Fruit fly (Drosophila melanogaster) whole organism, embryonic: Measurements from ENCODE around the gene ATPsynC.

Experiments
- B-H1 ChIP-seq: fragments of 200-800 bp; sonication (Bioruptor generic); IDR thresholded peaks from 3 replicates; pipeline ENCODE4 v1.3.6; 2022; ENCODE audit warnings: missing biosample characterization, missing genetic modification characterization
- CG10209 ChIP-seq: fragments of 200-800 bp; sonication (Bioruptor generic); optimal IDR thresholded peaks from 3 replicates; lab custom pipeline; 2017; ENCODE audit warnings: missing biosample characterization, mild to moderate bottlenecking, missing genetic modification characterization, missing genetic modification reagents
- CG11093 ChIP-seq: fragments of 200-800 bp; sonication (Bioruptor generic); IDR thresholded peaks from 3 replicates; pipeline ENCODE4 v1.3.6; 2022; ENCODE audit warnings: missing biosample characterization, missing genetic modification characterization
- CG12659 ChIP-seq: fragments of 200-800 bp; sonication (Bioruptor generic); optimal IDR thresholded peaks from 3 replicates; lab custom pipeline; 2017; ENCODE audit warnings: mild to moderate bottlenecking, missing biosample characterization, missing genetic modification reagents, missing genetic modification characterization
- CG13287 ChIP-seq: fragments of 200-800 bp; sonication (Bioruptor generic); IDR thresholded peaks from 2 replicates; pipeline ENCODE4 v1.3.6; 2022; ENCODE audit warnings: missing biosample characterization, missing genetic modification characterization; ENCODE audit not compliant: partially characterized antibody
- CG14965 ChIP-seq: fragments of 200-800 bp; sonication (Bioruptor generic); optimal IDR thresholded peaks from 2 replicates; lab custom pipeline; 2016; ENCODE audit warnings: missing biosample characterization, missing genetic modification characterization, borderline replicate concordance
- CG16813 ChIP-seq: fragments of 200-800 bp; sonication (Bioruptor generic); IDR thresholded peaks from 3 replicates; pipeline ENCODE4 v1.3.6; 2022; ENCODE audit warnings: missing biosample characterization, missing genetic modification characterization; ENCODE audit not compliant: partially characterized antibody
- CG17612 ChIP-seq: fragments of 200-800 bp; sonication (Bioruptor generic); IDR thresholded peaks from 2 replicates; pipeline ENCODE4 v1.3.6; 2022; ENCODE audit warnings: missing biosample characterization, missing genetic modification characterization
- CG17912 ChIP-seq: fragments of 200-800 bp; sonication (Bioruptor generic); optimal IDR thresholded peaks from 2 replicates; lab custom pipeline; 2018; ENCODE audit warnings: missing biosample characterization, mild to moderate bottlenecking, missing genetic modification characterization
- CG2116 ChIP-seq: fragments of 200-800 bp; sonication (Bioruptor generic); optimal IDR thresholded peaks from 3 replicates; lab custom pipeline; 2018; ENCODE audit warnings: missing biosample characterization, mild to moderate bottlenecking, missing genetic modification characterization
- CG30020 ChIP-seq: fragments of 200-800 bp; optimal IDR thresholded peaks from 2 replicates; lab custom pipeline; 2019; ENCODE audit warnings: missing biosample characterization, mild to moderate bottlenecking, missing genetic modification characterization, moderate library complexity
- CG31365 ChIP-seq: fragments of 200-800 bp; sonication (Bioruptor generic); optimal IDR thresholded peaks from 2 replicates; lab custom pipeline; 2018; ENCODE audit warnings: missing biosample characterization, mild to moderate bottlenecking, missing genetic modification characterization
- CG32767 ChIP-seq: fragments of 200-800 bp; sonication (Bioruptor generic); IDR thresholded peaks from 2 replicates; pipeline ENCODE4 v1.3.6; 2022; ENCODE audit warnings: missing biosample characterization, missing genetic modification characterization
- CG33557 ChIP-seq: fragments of 200-800 bp; sonication (Bioruptor generic); optimal IDR thresholded peaks from 2 replicates; lab custom pipeline; 2019; ENCODE audit warnings: missing biosample characterization, mild to moderate bottlenecking, missing genetic modification characterization, moderate library complexity
- CG43689 ChIP-seq: fragments of 200-800 bp; sonication (Bioruptor generic); IDR thresholded peaks from 2 replicates; pipeline ENCODE4 v1.3.6; 2022; ENCODE audit warnings: missing biosample characterization, missing genetic modification characterization
- CG4424 ChIP-seq: fragments of 200-800 bp; sonication (Bioruptor generic); optimal IDR thresholded peaks from 3 replicates; lab custom pipeline; 2016; ENCODE audit warnings: missing biosample characterization, missing genetic modification characterization
- CG7928 ChIP-seq: fragments of 200-800 bp; sonication (Bioruptor generic); optimal IDR thresholded peaks from 2 replicates; lab custom pipeline; 2017; ENCODE audit warnings: missing biosample characterization, mild to moderate bottlenecking, missing genetic modification characterization
- CG8290 ChIP-seq, 3 experiments: fragments of 200-800 bp; sonication (Bioruptor generic); optimal IDR thresholded peaks; 2 replicates each; lab custom pipeline; 2016 to 2019; ENCODE audit warnings: missing biosample characterization in 3 of 3, missing genetic modification characterization in 3 of 3, mild to moderate bottlenecking in 2 of 3, moderate library complexity in 1 of 3
- CG8478 ChIP-seq: fragments of >200 bp; optimal IDR thresholded peaks from 2 replicates; lab custom pipeline; 2018
- CG9215 ChIP-seq: fragments of 200-800 bp; sonication (Bioruptor generic); IDR thresholded peaks from 2 replicates; pipeline ENCODE4 v1.3.6; 2022; ENCODE audit warnings: missing biosample characterization, missing genetic modification characterization
- CG9437 ChIP-seq: fragments of 200-800 bp; sonication (Bioruptor generic); optimal IDR thresholded peaks from 2 replicates; lab custom pipeline; 2018; ENCODE audit warnings: missing biosample characterization, mild to moderate bottlenecking, missing genetic modification characterization
- Dbx ChIP-seq: fragments of 200-800 bp; sonication (Bioruptor generic); IDR thresholded peaks from 3 replicates; pipeline ENCODE4 v1.3.6; 2022; ENCODE audit warnings: missing biosample characterization, missing genetic modification characterization
- Dref ChIP-seq: fragments of 200-800 bp; sonication (Bioruptor generic); IDR thresholded peaks from 2 replicates; pipeline ENCODE4 v1.3.6; 2022; ENCODE audit warnings: missing biosample characterization, missing genetic modification characterization
- ERR ChIP-seq: fragments of 200-800 bp; sonication (Bioruptor generic); optimal IDR thresholded peaks from 2 replicates; lab custom pipeline; 2016; ENCODE audit warnings: missing biosample characterization, missing genetic modification characterization
- Eip74EF ChIP-seq, 2 experiments: fragments of 200-800 bp in 1 of 2; fragments of >200 bp in 1 of 2; sonication (Bioruptor generic) in 1 of 2; optimal IDR thresholded peaks; 2 replicates each; lab custom pipeline; 2017 to 2019; ENCODE audit warnings: missing biosample characterization in 2 of 2, missing genetic modification characterization in 2 of 2, mild to moderate bottlenecking in 1 of 2, moderate library complexity in 1 of 2
- HHEX ChIP-seq: fragments of 200-800 bp; sonication (Bioruptor generic); optimal IDR thresholded peaks from 3 replicates; lab custom pipeline; 2017; ENCODE audit warnings: missing biosample characterization, mild to moderate bottlenecking, missing genetic modification characterization, missing genetic modification reagents
- HLH4C ChIP-seq: fragments of 200-800 bp; sonication (Bioruptor generic); IDR thresholded peaks from 3 replicates; pipeline ENCODE4 v1.3.6; 2022; ENCODE audit warnings: missing biosample characterization, missing genetic modification characterization; ENCODE audit not compliant: partially characterized antibody
- Lpt ChIP-seq: fragments of >200 bp; optimal IDR thresholded peaks from 2 replicates; lab custom pipeline; 2018; ENCODE audit warnings: missing biosample characterization, missing genetic modification characterization
- Mes4 ChIP-seq: fragments of 200-800 bp; sonication (Bioruptor generic); optimal IDR thresholded peaks from 2 replicates; lab custom pipeline; 2016; ENCODE audit warnings: missing biosample characterization, missing genetic modification characterization
- PHDP ChIP-seq: fragments of 200-800 bp; sonication (Bioruptor generic); optimal IDR thresholded peaks from 3 replicates; lab custom pipeline; 2018; ENCODE audit warnings: missing biosample characterization, mild to moderate bottlenecking, missing genetic modification characterization, moderate library complexity
- Sox100B ChIP-seq: fragments of 200-800 bp; sonication (Bioruptor generic); optimal IDR thresholded peaks from 3 replicates; lab custom pipeline; 2018; ENCODE audit warnings: missing biosample characterization, mild to moderate bottlenecking, missing genetic modification characterization
- Taf1 ChIP-seq: fragments of 200-800 bp; sonication (Bioruptor generic); IDR thresholded peaks from 2 replicates; pipeline ENCODE4 v1.3.6; 2022; ENCODE audit warnings: missing biosample characterization, missing genetic modification characterization
- Xbp1 ChIP-seq: fragments of 200-800 bp; sonication (Bioruptor generic); optimal IDR thresholded peaks from 3 replicates; lab custom pipeline; 2016; ENCODE audit warnings: missing biosample characterization, mild to moderate bottlenecking, missing genetic modification characterization
- bab2 ChIP-seq: fragments of 200-800 bp; sonication (Bioruptor generic); optimal IDR thresholded peaks from 2 replicates; lab custom pipeline; 2016; ENCODE audit warnings: missing biosample characterization, missing genetic modification characterization
- bigmax ChIP-seq: fragments of 200-800 bp; sonication (Bioruptor generic); optimal IDR thresholded peaks from 2 replicates; lab custom pipeline; 2018; ENCODE audit warnings: missing biosample characterization, mild to moderate bottlenecking, missing genetic modification characterization
- danr ChIP-seq: fragments of 200-800 bp; sonication (Bioruptor generic); IDR thresholded peaks from 2 replicates; pipeline ENCODE4 v1.3.6; 2022; ENCODE audit warnings: missing biosample characterization, missing genetic modification characterization
- en ChIP-seq: fragments of 200-800 bp; sonication (Bioruptor generic); optimal IDR thresholded peaks from 2 replicates; lab custom pipeline; 2016; ENCODE audit warnings: missing biosample characterization, missing genetic modification characterization
- gcm ChIP-seq: fragments of 200-800 bp; sonication (Bioruptor generic); optimal IDR thresholded peaks from 2 replicates; lab custom pipeline; 2019; ENCODE audit warnings: missing biosample characterization, mild to moderate bottlenecking, missing genetic modification characterization, moderate library complexity
- gsb ChIP-seq: fragments of 200-800 bp; sonication (Bioruptor generic); IDR thresholded peaks from 2 replicates; pipeline ENCODE4 v1.3.6; 2022; ENCODE audit warnings: missing biosample characterization, missing genetic modification characterization
- inv ChIP-seq: fragments of 200-800 bp; sonication (Bioruptor generic); IDR thresholded peaks from 2 replicates; pipeline ENCODE4 v1.3.6; 2022; ENCODE audit warnings: missing biosample characterization, missing genetic modification characterization; ENCODE audit not compliant: partially characterized antibody
- lilli ChIP-seq: fragments of 200-800 bp; sonication (Bioruptor generic); optimal IDR thresholded peaks from 3 replicates; lab custom pipeline; 2016; ENCODE audit warnings: missing biosample characterization, missing genetic modification characterization
- luna ChIP-seq: fragments of 200-800 bp; sonication (Bioruptor generic); optimal IDR thresholded peaks from 2 replicates; lab custom pipeline; 2016; ENCODE audit warnings: missing biosample characterization, missing genetic modification characterization
- nerfin-1 ChIP-seq: fragments of 200-800 bp; sonication (Bioruptor generic); optimal IDR thresholded peaks from 3 replicates; lab custom pipeline; 2019; ENCODE audit warnings: missing biosample characterization, mild to moderate bottlenecking, missing genetic modification characterization, moderate library complexity
- nerfin-2 ChIP-seq: fragments of 200-800 bp; sonication (Bioruptor generic); IDR thresholded peaks from 2 replicates; pipeline ENCODE4 v1.3.6; 2022; ENCODE audit warnings: missing biosample characterization, missing genetic modification characterization; ENCODE audit not compliant: partially characterized antibody
- oc ChIP-seq: fragments of 200-800 bp; sonication (Bioruptor generic); optimal IDR thresholded peaks from 2 replicates; lab custom pipeline; 2018; ENCODE audit warnings: missing biosample characterization, mild to moderate bottlenecking, missing genetic modification characterization, moderate library complexity
- p53 ChIP-seq: fragments of 200-800 bp; sonication (Bioruptor generic); optimal IDR thresholded peaks from 2 replicates; lab custom pipeline; 2016; ENCODE audit warnings: missing biosample characterization, missing genetic modification characterization
- sens-2 ChIP-seq: fragments of 200-800 bp; sonication (Bioruptor generic); IDR thresholded peaks from 2 replicates; pipeline ENCODE4 v1.3.6; 2022; ENCODE audit warnings: missing biosample characterization, missing genetic modification characterization
- tgo ChIP-seq: fragments of 200-800 bp; sonication (Bioruptor generic); IDR thresholded peaks from 3 replicates; pipeline ENCODE4 v1.3.6; 2022; ENCODE audit warnings: missing biosample characterization, missing genetic modification characterization
- usp ChIP-seq: fragments of >200 bp; optimal IDR thresholded peaks from 2 replicates; lab custom pipeline; 2017; ENCODE audit warnings: missing biosample characterization, missing genetic modification characterization
- zen2 ChIP-seq: fragments of 200-800 bp; sonication (Bioruptor generic); IDR thresholded peaks from 3 replicates; pipeline ENCODE4 v1.3.6; 2022; ENCODE audit warnings: missing biosample characterization, missing genetic modification characterization; ENCODE audit not compliant: partially characterized antibody
- zfh2 ChIP-seq: fragments of 200-800 bp; sonication (Bioruptor generic); optimal IDR thresholded peaks from 2 replicates; lab custom pipeline; 2016; ENCODE audit warnings: missing biosample characterization, missing genetic modification characterization

ATPsynC gene

dm6 chr3R:31168968-31169367 is 50.5 kb downstream of the ATPsynC start, which contains the start of gene stops (continued):
- TF ChIP-seq gsb: no peak
- no peak for TF ChIP-seq luna (GFP tag; lab: Kevin White, UChicago)
- peak; percentile 42 for TF ChIP-seq CG4424 (GFP tag; lab: Kevin White, UChicago)
- TF ChIP-seq Sox100B (GFP tag; lab: Kevin White, UChicago): peak; percentile 42
- no peak for TF ChIP-seq lilli
- TF ChIP-seq CG17912 (GFP tag; lab: Kevin White, UChicago): no peak
- TF ChIP-seq PHDP: peak; percentile 53
- TF ChIP-seq CG12659: no peak
- TF ChIP-seq zen2 (GFP tag; lab: Robert Waterston, UW): no peak
- TF ChIP-seq CG33557 (GFP tag; lab: Kevin White, UChicago): no peak
- no peak for TF ChIP-seq Lpt
- peak; percentile 5 for TF ChIP-seq CG2116 (GFP tag; lab: Kevin White, UChicago)
- TF ChIP-seq nerfin-1: peak; percentile 20
- no peak for TF ChIP-seq nerfin-2 (GFP tag; lab: Robert Waterston, UW)
- TF ChIP-seq CG8290 (GFP tag; optimal IDR thresholded peaks at IDR 0.05; lab: Kevin White, UChicago): no peak
- peak in 1 of 2 experiments; percentile 11 for TF ChIP-seq CG8290 (tag; optimal IDR thresholded peaks at IDR 0.05; lab: Kevin White, UChicago)
- no peak for TF ChIP-seq CG8478
- TF ChIP-seq CG13287: no peak
- TF ChIP-seq CG16813 (GFP tag; lab: Robert Waterston, UW): no peak
- no peak for TF ChIP-seq Taf1 (GFP tag; lab: Robert Waterston, UW)
- no peak for TF ChIP-seq en (GFP tag; lab: Kevin White, UChicago)
- TF ChIP-seq CG30020 (tag; lab: Kevin White, UChicago): no peak
- TF ChIP-seq zfh2: no peak
- no peak for TF ChIP-seq CG32767 (GFP tag; lab: Robert Waterston, UW)
- peak; percentile 58 for TF ChIP-seq CG31365 (tag; lab: Kevin White, UChicago)
- peak; percentile 28 for TF ChIP-seq CG10209
- TF ChIP-seq sens-2 (GFP tag; lab: Robert Waterston, UW): no peak
- TF ChIP-seq HLH4C: no peak
- TF ChIP-seq Mes4 (GFP tag; lab: Kevin White, UChicago): peak; percentile 30
- TF ChIP-seq CG9437: no peak
- TF ChIP-seq CG9215 (GFP tag; lab: Robert Waterston, UW): no peak
- no peak for TF ChIP-seq ERR (GFP tag; lab: Kevin White, UChicago)
- TF ChIP-seq CG17612 (GFP tag; lab: Robert Waterston, UW): no peak
- no peak for TF ChIP-seq usp (GFP tag; lab: Kevin White, UChicago)
- peak; percentile 17 for TF ChIP-seq bigmax (GFP tag; lab: Kevin White, UChicago)
- TF ChIP-seq CG14965 (GFP tag; lab: Kevin White, UChicago): peak; percentile 15
- TF ChIP-seq Eip74EF (GFP tag; optimal IDR thresholded peaks at IDR 0.05; lab: Kevin White, UChicago): no peak
- TF ChIP-seq HHEX: peak; percentile 76
- no peak for TF ChIP-seq Dbx (GFP tag; lab: Robert Waterston, UW)
- no peak for TF ChIP-seq inv (GFP tag; lab: Robert Waterston, UW)
- TF ChIP-seq Xbp1 (GFP tag; lab: Kevin White, UChicago): peak; percentile 28
- TF ChIP-seq CG7928 (GFP tag; lab: Kevin White, UChicago): no peak
- peak; percentile 15 for TF ChIP-seq p53
- no peak for TF ChIP-seq Dref (GFP tag; lab: Robert Waterston, UW)
- TF ChIP-seq bab2 (GFP tag; lab: Kevin White, UChicago): peak; percentile 10
- no peak for TF ChIP-seq B-H1
- no peak for TF ChIP-seq gcm
- TF ChIP-seq tgo: no peak
- TF ChIP-seq CG11093: no peak
- TF ChIP-seq CG43689 (GFP tag; lab: Robert Waterston, UW): no peak
- no peak for TF ChIP-seq oc (tag; lab: Kevin White, UChicago)
- no peak for TF ChIP-seq danr (GFP tag; lab: Robert Waterston, UW)
